Fruit fly (Drosophila melanogaster): ENCODE results near the gene Vps45.

Vps45 gene

dm6 chr3R:9572929-9573811 is 9.4 kb downstream of the Vps45 start (continued):
- TF ChIP-seq HmgZ (tag; optimal IDR thresholded peaks at IDR 0.05) (peak; percentile 33), CG6791 (GFP tag; IDR thresholded peaks at IDR 0.05; ENCODE audit: partially characterized antibody) (no peak; the same call in 2 of the 3 replicates), Tbp (GFP tag; optimal IDR thresholded peaks at IDR 0.05) (no peak), mam (GFP tag; optimal IDR thresholded peaks at IDR 0.05) (no peak), CG13296 (GFP tag; optimal IDR thresholded peaks at IDR 0.05) (no peak), Usf (GFP tag; optimal IDR thresholded peaks at IDR 0.05) (no peak), CG11247 (GFP tag; IDR thresholded peaks at IDR 0.05) (no peak), Aef1 (GFP tag; IDR thresholded peaks at IDR 0.05) (peak; percentile 32; the same call in 2 of the 3 replicates), ash1 (GFP tag; optimal IDR thresholded peaks at IDR 0.05) (no peak), Asciz (GFP tag; optimal IDR thresholded peaks at IDR 0.05) (no peak), chm (GFP tag; IDR thresholded peaks at IDR 0.05) (no peak), gt (GFP tag; IDR thresholded peaks at IDR 0.05) (no peak), CG1233 (GFP tag; optimal IDR thresholded peaks at IDR 0.05) (no peak), D (optimal IDR thresholded peaks at IDR 0.05) (no peak), D (GFP tag; optimal IDR thresholded peaks at IDR 0.05) (no peak), ewg (GFP tag; optimal IDR thresholded peaks at IDR 0.05) (no peak), sna (GFP tag; IDR thresholded peaks at IDR 0.05; ENCODE audit: partially characterized antibody) (no peak), CG7928 (GFP tag; optimal IDR thresholded peaks at IDR 0.05) (no peak), CG10267 (tag; optimal IDR thresholded peaks at IDR 0.05) (no peak), danr (GFP tag; IDR thresholded peaks at IDR 0.05) (no peak), CG17829 (tag; optimal IDR thresholded peaks at IDR 0.05) (no peak), Hr39 (optimal IDR thresholded peaks at IDR 0.05) (no peak), CG33557 (GFP tag; optimal IDR thresholded peaks at IDR 0.05) (no peak), CG33213 (GFP tag; optimal IDR thresholded peaks at IDR 0.05) (no peak), sim (GFP tag; IDR thresholded peaks at IDR 0.05) (no peak), CG4404 (GFP tag; IDR thresholded peaks at IDR 0.05) (no peak), CG7372 (GFP tag; IDR thresholded peaks at IDR 0.05) (no peak), CG15269 (tag; optimal IDR thresholded peaks at IDR 0.05) (peak; percentile 14), CG6254 (GFP tag; optimal IDR thresholded peaks at IDR 0.05) (no peak), peb (GFP tag; IDR thresholded peaks at IDR 0.05) (no peak), gsb (GFP tag; IDR thresholded peaks at IDR 0.05) (no peak), ham (GFP tag; IDR thresholded peaks at IDR 0.05) (no peak), CG1603 (tag; optimal IDR thresholded peaks at IDR 0.05) (no peak), chn (GFP tag; optimal IDR thresholded peaks at IDR 0.05) (no peak), CG2116 (GFP tag; optimal IDR thresholded peaks at IDR 0.05) (no peak), CG12769 (tag; optimal IDR thresholded peaks at IDR 0.05) (peak; percentile 42), CG13287 (GFP tag; IDR thresholded peaks at IDR 0.05; ENCODE audit: partially characterized antibody) (peak; percentile 10; the same call in 1 of the 2 replicates), CG4360 (GFP tag; IDR thresholded peaks at IDR 0.05) (peak; percentile 79), CG11695 (GFP tag; IDR thresholded peaks at IDR 0.05) (no peak), CG7839 (tag; optimal IDR thresholded peaks at IDR 0.05) (no peak), dpn (GFP tag; optimal IDR thresholded peaks at IDR 0.05) (no peak), CG13624 (GFP tag; optimal IDR thresholded peaks at IDR 0.05) (no peak), unc-4 (GFP tag; IDR thresholded peaks at IDR 0.05; ENCODE audit: partially characterized antibody) (peak; percentile 36), Fer1 (GFP tag; optimal IDR thresholded peaks at IDR 0.05) (peak; percentile 11), so (GFP tag; IDR thresholded peaks at IDR 0.05) (no peak), yki (optimal IDR thresholded peaks at IDR 0.05) (no peak), CG12391 (tag; optimal IDR thresholded peaks at IDR 0.05) (no peak), tgo (GFP tag; IDR thresholded peaks at IDR 0.05) (no peak), MESR4 (GFP tag; optimal IDR thresholded peaks at IDR 0.05) (no peak), CG2678 (tag; optimal IDR thresholded peaks at IDR 0.05) (no peak)

All from whole organism, embryonic.